Fruit fly (Drosophila melanogaster) whole organism, embryonic: ENCODE data around the gene CG11790.

Source experiments
- Atf6 ChIP-seq: fragments of 200-800 bp; sonication (Bioruptor generic); IDR thresholded peaks from 2 replicates; pipeline ENCODE4 v1.3.6; 2022; ENCODE audit warnings: missing biosample characterization, missing genetic modification characterization
- Bgb ChIP-seq: fragments of 200-800 bp; sonication (Bioruptor generic); IDR thresholded peaks from 2 replicates; pipeline ENCODE4 v1.3.6; 2022; ENCODE audit warnings: missing biosample characterization, missing genetic modification characterization; ENCODE audit not compliant: partially characterized antibody
- C15 ChIP-seq: fragments of 200-800 bp; sonication (Bioruptor generic); IDR thresholded peaks from 3 replicates; pipeline ENCODE4 v1.3.6; 2022; ENCODE audit warnings: missing biosample characterization, missing genetic modification characterization
- CG10366 ChIP-seq: fragments of 200-800 bp; sonication (Bioruptor generic); IDR thresholded peaks from 2 replicates; pipeline ENCODE4 v1.3.6; 2022; ENCODE audit warnings: missing biosample characterization, missing genetic modification characterization
- CG1233 ChIP-seq: fragments of 200-800 bp; sonication (Bioruptor generic); optimal IDR thresholded peaks from 4 replicates; lab custom pipeline; 2018; ENCODE audit warnings: missing biosample characterization, mild to moderate bottlenecking, missing genetic modification characterization
- CG15073 ChIP-seq: fragments of 200-800 bp; sonication (Bioruptor generic); optimal IDR thresholded peaks from 2 replicates; lab custom pipeline; 2016; ENCODE audit warnings: missing biosample characterization, missing genetic modification characterization
- CG15514 ChIP-seq: fragments of 200-800 bp; sonication (Bioruptor generic); optimal IDR thresholded peaks from 3 replicates; lab custom pipeline; 2017; ENCODE audit warnings: missing biosample characterization, missing genetic modification characterization, mild to moderate bottlenecking, moderate library complexity, missing genetic modification reagents
- CG17802 ChIP-seq: fragments of 200-800 bp; sonication (Bioruptor generic); optimal IDR thresholded peaks from 2 replicates; lab custom pipeline; 2018; ENCODE audit warnings: missing biosample characterization, mild to moderate bottlenecking, missing genetic modification characterization, moderate library complexity
- CG2116 ChIP-seq: fragments of 200-800 bp; sonication (Bioruptor generic); optimal IDR thresholded peaks from 3 replicates; lab custom pipeline; 2018; ENCODE audit warnings: missing biosample characterization, mild to moderate bottlenecking, missing genetic modification characterization
- CG3065 ChIP-seq: fragments of 200-800 bp; sonication (Bioruptor generic); optimal IDR thresholded peaks from 2 replicates; lab custom pipeline; 2016; ENCODE audit warnings: missing biosample characterization, missing genetic modification characterization
- CG34224 ChIP-seq: fragments of 200-800 bp; sonication (Bioruptor generic); IDR thresholded peaks from 3 replicates; pipeline ENCODE4 v1.3.6; 2022; ENCODE audit warnings: missing biosample characterization, missing genetic modification characterization; ENCODE audit not compliant: partially characterized antibody
- CG7963 ChIP-seq: fragments of 200-800 bp; sonication (Bioruptor generic); IDR thresholded peaks from 3 replicates; pipeline ENCODE4 v1.3.6; 2022; ENCODE audit warnings: missing biosample characterization, missing genetic modification characterization; ENCODE audit not compliant: partially characterized antibody
- CG8924 ChIP-seq: fragments of 200-800 bp; optimal IDR thresholded peaks from 3 replicates; lab custom pipeline; 2019; ENCODE audit warnings: missing biosample characterization, mild to moderate bottlenecking, missing genetic modification characterization, moderate library complexity
- CG9437 ChIP-seq: fragments of 200-800 bp; sonication (Bioruptor generic); optimal IDR thresholded peaks from 2 replicates; lab custom pipeline; 2018; ENCODE audit warnings: missing biosample characterization, mild to moderate bottlenecking, missing genetic modification characterization
- CG9609 ChIP-seq: fragments of 200-800 bp; sonication (Bioruptor generic); optimal IDR thresholded peaks from 3 replicates; lab custom pipeline; 2016; ENCODE audit warnings: missing biosample characterization, missing genetic modification characterization
- CoRest ChIP-seq: fragments of 200-800 bp; sonication (Bioruptor generic); optimal IDR thresholded peaks from 3 replicates; lab custom pipeline; 2018; ENCODE audit warnings: missing biosample characterization, mild to moderate bottlenecking, missing genetic modification characterization, moderate library complexity
- CrebB ChIP-seq: fragments of 200-800 bp; sonication (Bioruptor generic); optimal IDR thresholded peaks from 3 replicates; lab custom pipeline; 2018; ENCODE audit warnings: missing biosample characterization, mild to moderate bottlenecking, missing genetic modification characterization
- D ChIP-seq, 2 experiments: fragments of 200-800 bp in 1 of 2; fragments of >200 bp in 1 of 2; sonication (Bioruptor generic) in 1 of 2; optimal IDR thresholded peaks; 2 replicates in 1 of 2; 3 replicates in 1 of 2; lab custom pipeline; 2017; ENCODE audit warnings: mild to moderate bottlenecking in 1 of 2, missing biosample characterization in 1 of 2, missing genetic modification characterization in 1 of 2, missing genetic modification reagents in 1 of 2
- Dbx ChIP-seq: fragments of 200-800 bp; sonication (Bioruptor generic); IDR thresholded peaks from 3 replicates; pipeline ENCODE4 v1.3.6; 2022; ENCODE audit warnings: missing biosample characterization, missing genetic modification characterization
- Deaf1 ChIP-seq: fragments of 200-800 bp; optimal IDR thresholded peaks from 3 replicates; lab custom pipeline; 2019; ENCODE audit warnings: missing biosample characterization, mild to moderate bottlenecking, missing genetic modification characterization, moderate library complexity
- Dll ChIP-seq: fragments of 200-800 bp; sonication (Bioruptor generic); IDR thresholded peaks from 4 replicates; pipeline ENCODE4 v1.3.6; 2022; ENCODE audit warnings: missing biosample characterization, missing genetic modification characterization; ENCODE audit not compliant: partially characterized antibody
- Doc3 ChIP-seq: fragments of 200-800 bp; sonication (Bioruptor generic); IDR thresholded peaks from 3 replicates; pipeline ENCODE4 v1.3.6; 2022; ENCODE audit warnings: missing biosample characterization, missing genetic modification characterization; ENCODE audit not compliant: partially characterized antibody
- Dref ChIP-seq: fragments of 200-800 bp; sonication (Bioruptor generic); IDR thresholded peaks from 2 replicates; pipeline ENCODE4 v1.3.6; 2022; ENCODE audit warnings: missing biosample characterization, missing genetic modification characterization
- HLH3B ChIP-seq: fragments of 200-800 bp; sonication (Bioruptor generic); IDR thresholded peaks from 2 replicates; pipeline ENCODE4 v1.3.6; 2022; ENCODE audit warnings: missing biosample characterization, missing genetic modification characterization
- HLH4C ChIP-seq: fragments of 200-800 bp; sonication (Bioruptor generic); IDR thresholded peaks from 3 replicates; pipeline ENCODE4 v1.3.6; 2022; ENCODE audit warnings: missing biosample characterization, missing genetic modification characterization; ENCODE audit not compliant: partially characterized antibody
- HmgZ ChIP-seq: fragments of 200-800 bp; sonication (Bioruptor generic); optimal IDR thresholded peaks from 2 replicates; lab custom pipeline; 2018; ENCODE audit warnings: missing biosample characterization, mild to moderate bottlenecking, missing genetic modification characterization
- NC2β ChIP-seq: fragments of 200-800 bp; sonication (Bioruptor generic); optimal IDR thresholded peaks from 2 replicates; lab custom pipeline; 2016; ENCODE audit warnings: missing biosample characterization, missing genetic modification characterization
- NfI ChIP-seq: fragments of 200-800 bp; sonication (Bioruptor generic); optimal IDR thresholded peaks from 3 replicates; lab custom pipeline; 2018; ENCODE audit warnings: missing biosample characterization, mild to moderate bottlenecking, missing genetic modification characterization, moderate library complexity
- TFAM ChIP-seq: fragments of 200-800 bp; sonication (Bioruptor generic); optimal IDR thresholded peaks from 2 replicates; lab custom pipeline; 2017; ENCODE audit warnings: missing biosample characterization, missing genetic modification characterization, inconsistent platforms
- aop ChIP-seq: fragments of 200-800 bp; sonication (Bioruptor generic); IDR thresholded peaks from 2 replicates; pipeline ENCODE4 v1.3.6; 2022; ENCODE audit warnings: missing biosample characterization, missing genetic modification characterization
- ap ChIP-seq: fragments of 200-800 bp; sonication (Bioruptor generic); IDR thresholded peaks from 2 replicates; pipeline ENCODE4 v1.3.6; 2022; ENCODE audit warnings: missing biosample characterization, missing genetic modification characterization
- ato ChIP-seq: fragments of 200-800 bp; sonication (Bioruptor generic); IDR thresholded peaks from 2 replicates; pipeline ENCODE4 v1.3.6; 2022; ENCODE audit warnings: missing biosample characterization, missing genetic modification characterization; ENCODE audit not compliant: partially characterized antibody
- az2 ChIP-seq: fragments of 200-800 bp; sonication (Bioruptor generic); optimal IDR thresholded peaks from 3 replicates; lab custom pipeline; 2016; ENCODE audit warnings: missing biosample characterization, missing genetic modification characterization
- gfzf ChIP-seq: fragments of 200-800 bp; sonication (Bioruptor generic); optimal IDR thresholded peaks from 2 replicates; lab custom pipeline; 2016; ENCODE audit warnings: missing biosample characterization, mild to moderate bottlenecking, missing genetic modification characterization, moderate library complexity
- gro ChIP-seq: fragments of 200-800 bp; sonication (Bioruptor generic); optimal IDR thresholded peaks from 2 replicates; lab custom pipeline; 2016; ENCODE audit warnings: missing biosample characterization, missing genetic modification characterization
- hb ChIP-seq: fragments of 200-800 bp; sonication (Bioruptor generic); IDR thresholded peaks from 3 replicates; pipeline ENCODE4 v1.3.6; 2022; ENCODE audit warnings: missing biosample characterization, missing genetic modification characterization; ENCODE audit not compliant: partially characterized antibody
- inv ChIP-seq: fragments of 200-800 bp; sonication (Bioruptor generic); IDR thresholded peaks from 2 replicates; pipeline ENCODE4 v1.3.6; 2022; ENCODE audit warnings: missing biosample characterization, missing genetic modification characterization; ENCODE audit not compliant: partially characterized antibody
- ken ChIP-seq: fragments of 200-800 bp; sonication (Bioruptor generic); IDR thresholded peaks from 3 replicates; pipeline ENCODE4 v1.3.6; 2022; ENCODE audit warnings: missing biosample characterization, missing genetic modification characterization
- knrl ChIP-seq: fragments of 200-800 bp; sonication (Bioruptor generic); IDR thresholded peaks from 3 replicates; pipeline ENCODE4 v1.3.6; 2022; ENCODE audit warnings: missing biosample characterization, missing genetic modification characterization; ENCODE audit not compliant: partially characterized antibody
- lbe ChIP-seq: fragments of 200-800 bp; sonication (Bioruptor generic); optimal IDR thresholded peaks from 2 replicates; lab custom pipeline; 2016; ENCODE audit warnings: missing biosample characterization, mild to moderate bottlenecking, missing genetic modification characterization
- mld ChIP-seq: fragments of 200-800 bp; sonication (Bioruptor generic); IDR thresholded peaks from 3 replicates; pipeline ENCODE4 v1.3.6; 2022; ENCODE audit warnings: missing biosample characterization, missing genetic modification characterization; ENCODE audit not compliant: partially characterized antibody
- nerfin-2 ChIP-seq: fragments of 200-800 bp; sonication (Bioruptor generic); IDR thresholded peaks from 2 replicates; pipeline ENCODE4 v1.3.6; 2022; ENCODE audit warnings: missing biosample characterization, missing genetic modification characterization; ENCODE audit not compliant: partially characterized antibody
- row ChIP-seq: fragments of 200-800 bp; sonication (Bioruptor generic); IDR thresholded peaks from 3 replicates; pipeline ENCODE4 v1.3.6; 2022; ENCODE audit warnings: missing biosample characterization, missing genetic modification characterization
- sens-2 ChIP-seq: fragments of 200-800 bp; sonication (Bioruptor generic); IDR thresholded peaks from 2 replicates; pipeline ENCODE4 v1.3.6; 2022; ENCODE audit warnings: missing biosample characterization, missing genetic modification characterization
- sna ChIP-seq: fragments of 200-800 bp; sonication (Bioruptor generic); IDR thresholded peaks from 2 replicates; pipeline ENCODE4 v1.3.6; 2022; ENCODE audit warnings: missing biosample characterization, missing genetic modification characterization; ENCODE audit not compliant: partially characterized antibody
- sob ChIP-seq: fragments of 200-800 bp; sonication (Bioruptor generic); IDR thresholded peaks from 2 replicates; pipeline ENCODE4 v1.3.6; 2022; ENCODE audit warnings: missing biosample characterization, missing genetic modification characterization
- vnd ChIP-seq: fragments of 200-800 bp; sonication (Bioruptor generic); IDR thresholded peaks from 3 replicates; pipeline ENCODE4 v1.3.6; 2022; ENCODE audit warnings: missing biosample characterization, missing genetic modification characterization; ENCODE audit not compliant: partially characterized antibody
- vvl ChIP-seq: fragments of 200-800 bp; sonication (Bioruptor generic); IDR thresholded peaks from 2 replicates; pipeline ENCODE4 v1.3.6; 2022; ENCODE audit warnings: missing biosample characterization, missing genetic modification characterization
- wek ChIP-seq: fragments of 200-800 bp; sonication (Bioruptor generic); optimal IDR thresholded peaks from 3 replicates; lab custom pipeline; 2018; ENCODE audit warnings: missing biosample characterization, mild to moderate bottlenecking, missing genetic modification characterization, moderate library complexity

CG11790 gene

DNA sequence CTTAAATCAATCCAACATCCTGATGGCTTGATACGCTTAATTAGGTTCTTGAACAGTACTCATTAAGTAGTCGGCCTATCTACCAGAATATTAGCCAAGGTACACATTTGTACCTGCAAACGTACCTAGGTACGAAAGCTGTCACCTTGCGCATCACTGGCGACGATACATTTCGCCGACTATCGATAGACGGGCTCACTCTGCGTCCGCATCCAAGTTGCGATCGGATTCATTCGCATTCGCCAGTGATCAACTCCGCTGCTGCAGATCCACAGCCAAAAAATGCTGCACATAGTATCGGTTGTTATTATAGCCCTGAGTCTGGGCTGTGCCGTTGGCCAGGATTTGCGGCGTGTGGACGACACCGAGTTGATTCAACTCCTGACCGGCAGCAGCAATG lies at the start of gene CG11790:
Gene CG11790 (plus strand): TSS at position 203 of the 400 bp plus-strand sequence.
- TF ChIP-seq CrebB (tag; lab: Kevin White, UChicago) (no peak), row (GFP tag; lab: Robert Waterston, UW) (peak; percentile 92), sna (GFP tag; lab: Robert Waterston, UW) (peak; percentile 75), C15 (no peak), az2 (GFP tag; lab: Kevin White, UChicago) (no peak), CoRest (peak; percentile 3), CG2116 (GFP tag; lab: Kevin White, UChicago) (peak; percentile 59), gfzf (GFP tag; lab: Kevin White, UChicago) (peak; percentile 25), CG17802 (tag; lab: Kevin White, UChicago) (no peak), HLH4C (peak; percentile 72), vvl (GFP tag; lab: Robert Waterston, UW) (peak; percentile 20; the same call in 1 of the 2 replicates), Dll (GFP tag; lab: Robert Waterston, UW) (peak; percentile 84), hb (GFP tag; lab: Robert Waterston, UW) (peak; percentile 61; the same call in 2 of the 3 replicates), nerfin-2 (GFP tag; lab: Robert Waterston, UW) (peak; percentile 59), vnd (GFP tag; lab: Robert Waterston, UW) (peak; percentile 65), CG34224 (peak; percentile 77), Doc3 (GFP tag; lab: Robert Waterston, UW) (peak; percentile 85), D (optimal IDR thresholded peaks at IDR 0.05; lab: Kevin White, UChicago) (no peak), D (GFP tag; optimal IDR thresholded peaks at IDR 0.05; lab: Kevin White, UChicago) (no peak), HLH3B (GFP tag; lab: Robert Waterston, UW) (no peak), TFAM (no peak), mld (GFP tag; lab: Robert Waterston, UW) (peak; percentile 73), inv (peak; percentile 51; the same call in 1 of the 2 replicates), ap (GFP tag; lab: Robert Waterston, UW) (no peak), lbe (GFP tag; lab: Kevin White, UChicago) (peak; percentile 2), Atf6 (GFP tag; lab: Robert Waterston, UW) (no peak), CG1233 (no peak), Deaf1 (tag; lab: Kevin White, UChicago) (peak; percentile 2), CG7963 (GFP tag; lab: Robert Waterston, UW) (peak; percentile 85), CG10366 (GFP tag; lab: Robert Waterston, UW) (no peak), NfI (GFP tag; lab: Kevin White, UChicago) (peak; percentile 12), gro (GFP tag; lab: Kevin White, UChicago) (peak; percentile 5), aop (GFP tag; lab: Robert Waterston, UW) (no peak), CG8924 (no peak), wek (GFP tag; lab: Kevin White, UChicago) (no peak), HmgZ (tag; lab: Kevin White, UChicago) (peak; percentile 46), Dref (GFP tag; lab: Robert Waterston, UW) (peak; percentile 80), CG9609 (GFP tag; lab: Kevin White, UChicago) (no peak), ato (GFP tag; lab: Robert Waterston, UW) (peak; percentile 82), Bgb (GFP tag; lab: Robert Waterston, UW) (peak; percentile 87), ken (GFP tag; lab: Robert Waterston, UW) (no peak), CG15073 (no peak), CG15514 (GFP tag; lab: Kevin White, UChicago) (peak; percentile 75), sens-2 (GFP tag; lab: Robert Waterston, UW) (no peak), knrl (GFP tag; lab: Robert Waterston, UW) (peak; percentile 73; the same call in 1 of the 3 replicates), NC2β (GFP tag; lab: Kevin White, UChicago) (no peak), CG9437 (GFP tag; lab: Kevin White, UChicago) (no peak), Dbx (no peak), CG3065 (GFP tag; lab: Kevin White, UChicago) (no peak), sob (GFP tag; lab: Robert Waterston, UW) (0 out of 2 replicates have a peak, but pooled peaks have one; percentile 20)
